Worm (Caenorhabditis elegans): Measurements from ENCODE around the gene C08F11.3.

DNA sequence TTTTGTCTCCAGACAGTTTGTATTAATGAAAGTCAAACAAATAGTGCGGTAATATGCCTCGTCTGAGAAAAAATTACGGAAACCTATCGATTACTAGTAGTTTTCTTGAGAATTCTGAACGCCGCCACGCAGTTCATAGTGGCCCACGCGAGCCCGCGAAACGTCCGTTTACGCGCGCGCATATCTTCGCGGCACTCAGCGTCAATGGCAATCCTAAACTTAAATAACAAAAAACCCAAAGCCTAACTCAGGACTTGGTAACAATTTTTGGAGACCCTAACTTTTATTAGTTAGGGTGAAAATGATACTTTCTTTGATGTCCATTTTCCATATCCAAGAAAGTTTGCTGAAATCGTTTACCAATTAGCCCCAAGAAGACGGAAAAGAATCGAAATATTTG is 17.9 kb upstream of the C08F11.3 start:
- TF ChIP-seq fkh-10 (GFP tag; optimal IDR thresholded peaks at IDR 0.05) (no peak), unc-55 (GFP tag; optimal IDR thresholded peaks at IDR 0.05) (no peak)

Data from whole organism, late embryonic.